Fruit fly (Drosophila melanogaster) whole organism, adult: Measurements from ENCODE around the gene Rhp.
A peak's percentile ranks its signal among the peaks of the same experiment; 100 is the strongest.
"Not testable (repeated sequence)": the region's sequence is repeated elsewhere in the genome, so short reads cannot be mapped to it uniquely, and the experiment has no call there.

Experiments used
- CG7101 ChIP-seq: fragments of 200-800 bp; sonication (Bioruptor generic); optimal IDR thresholded peaks from 2 replicates; lab custom pipeline; 2018; ENCODE audit warnings: missing biosample characterization, mild to moderate bottlenecking, missing genetic modification characterization, moderate library complexity
- Crg-1 ChIP-seq: fragments of 200-800 bp; sonication (Bioruptor generic); optimal IDR thresholded peaks from 2 replicates; lab custom pipeline; 2016; ENCODE audit warnings: missing biosample characterization, missing genetic modification characterization
- kay ChIP-seq: fragments of 200-800 bp; sonication (Bioruptor generic); peaks from one replicate; lab custom pipeline; 2016; ENCODE audit warnings: missing biosample characterization, missing genetic modification characterization, borderline replicate concordance
- pad ChIP-seq: fragments of 200-800 bp; sonication (Bioruptor generic); optimal IDR thresholded peaks from 3 replicates; lab custom pipeline; 2017; ENCODE audit warnings: missing biosample characterization, missing genetic modification characterization, mild to moderate bottlenecking, moderate library complexity, missing genetic modification reagents

- TF ChIP-seq Crg-1 (GFP tag; lab: Kevin White, UChicago); CG7101 (tag; lab: Kevin White, UChicago); pad (GFP tag; lab: Kevin White, UChicago): not testable (repeated sequence)
- TF ChIP-seq kay (GFP tag; lab: Kevin White, UChicago) = peak; percentile 57
Observed at dm6 chrX:15799085-15799557, 10.4 kb downstream of the Rhp start, which contains the start of the genes sordd2 and CG15602.
